Fruit fly (Drosophila melanogaster) whole organism, embryonic: ENCODE data around the gene cactin.

Experiments
- Abd-B ChIP-seq: fragments of 200-800 bp; sonication (Bioruptor generic); optimal IDR thresholded peaks from 2 replicates; lab custom pipeline; 2018; ENCODE audit warnings: missing biosample characterization, mild to moderate bottlenecking, missing genetic modification characterization, moderate library complexity
- Awh ChIP-seq: fragments of 200-800 bp; sonication (Bioruptor generic); IDR thresholded peaks from 2 replicates; pipeline ENCODE4, ENCODE4 v1.3.6; 2022; ENCODE audit warnings: missing biosample characterization, missing genetic modification characterization
- CG11456 ChIP-seq: fragments of 200-800 bp; sonication (Bioruptor generic); IDR thresholded peaks from 3 replicates; pipeline ENCODE4 v1.3.6; 2022; ENCODE audit warnings: missing biosample characterization, missing genetic modification characterization
- CG11695 ChIP-seq: fragments of 200-800 bp; sonication (Bioruptor generic); IDR thresholded peaks from 3 replicates; pipeline ENCODE4 v1.3.6; 2022; ENCODE audit warnings: missing biosample characterization, missing genetic modification characterization
- CG14014 ChIP-seq: fragments of 200-800 bp; sonication (Bioruptor generic); IDR thresholded peaks from 2 replicates; pipeline ENCODE4 v1.3.6; 2022; ENCODE audit warnings: missing biosample characterization, missing genetic modification characterization
- CG14667 ChIP-seq: fragments of 200-800 bp; sonication (Bioruptor generic); IDR thresholded peaks from 2 replicates; pipeline ENCODE4 v1.3.6; 2022; ENCODE audit warnings: missing biosample characterization, missing genetic modification characterization
- CG14860 ChIP-seq: fragments of 200-800 bp; sonication (Bioruptor generic); IDR thresholded peaks from 3 replicates; pipeline ENCODE4 v1.3.6; 2022; ENCODE audit warnings: missing biosample characterization, missing genetic modification characterization; ENCODE audit not compliant: partially characterized antibody
- CG17186 ChIP-seq: fragments of 200-800 bp; sonication (Bioruptor generic); optimal IDR thresholded peaks from 3 replicates; lab custom pipeline; 2017; ENCODE audit warnings: missing biosample characterization, missing genetic modification reagents, missing genetic modification characterization
- CG17359 ChIP-seq: fragments of 200-800 bp; sonication (Bioruptor generic); optimal IDR thresholded peaks from 3 replicates; lab custom pipeline; 2018; ENCODE audit warnings: missing biosample characterization, mild to moderate bottlenecking, missing genetic modification characterization, moderate library complexity
- CG18476 ChIP-seq: fragments of 200-800 bp; sonication (Bioruptor generic); optimal IDR thresholded peaks from 2 replicates; lab custom pipeline; 2016; ENCODE audit warnings: missing biosample characterization, mild to moderate bottlenecking, missing genetic modification characterization
- CG2129 ChIP-seq: fragments of 200-800 bp; sonication (Bioruptor generic); IDR thresholded peaks from 2 replicates; pipeline ENCODE4 v1.3.6; 2022; ENCODE audit warnings: missing biosample characterization, missing genetic modification characterization; ENCODE audit not compliant: partially characterized antibody
- CG3065 ChIP-seq: fragments of 200-800 bp; sonication (Bioruptor generic); optimal IDR thresholded peaks from 2 replicates; lab custom pipeline; 2016; ENCODE audit warnings: missing biosample characterization, missing genetic modification characterization
- CG31388 ChIP-seq: fragments of 200-800 bp; sonication (Bioruptor generic); optimal IDR thresholded peaks from 2 replicates; lab custom pipeline; 2016; ENCODE audit warnings: missing biosample characterization, missing genetic modification characterization
- CG33213 ChIP-seq: fragments of 200-800 bp; sonication (Bioruptor generic); optimal IDR thresholded peaks from 3 replicates; lab custom pipeline; 2016; ENCODE audit warnings: missing biosample characterization, missing genetic modification characterization
- CG4404 ChIP-seq: fragments of 200-800 bp; sonication (Bioruptor generic); IDR thresholded peaks from 2 replicates; pipeline ENCODE4 v1.3.6; 2022; ENCODE audit warnings: missing biosample characterization, missing genetic modification characterization
- CG4730 ChIP-seq: fragments of 200-800 bp; sonication (Bioruptor generic); IDR thresholded peaks from 2 replicates; pipeline ENCODE4 v1.3.6; 2022; ENCODE audit warnings: missing biosample characterization, missing genetic modification characterization
- CG4854 ChIP-seq: fragments of 200-800 bp; sonication (Bioruptor generic); optimal IDR thresholded peaks from 2 replicates; lab custom pipeline; 2016; ENCODE audit warnings: missing biosample characterization, missing genetic modification characterization, inconsistent platforms
- CG6683 ChIP-seq: fragments of 200-800 bp; sonication (Bioruptor generic); optimal IDR thresholded peaks from 2 replicates; lab custom pipeline; 2017; ENCODE audit warnings: missing biosample characterization, mild to moderate bottlenecking, missing genetic modification characterization, missing genetic modification reagents
- CG6765 ChIP-seq: fragments of 200-800 bp; sonication (Bioruptor generic); optimal IDR thresholded peaks from 3 replicates; lab custom pipeline; 2017; ENCODE audit warnings: missing biosample characterization, mild to moderate bottlenecking, missing genetic modification characterization
- CG7963 ChIP-seq: fragments of 200-800 bp; sonication (Bioruptor generic); IDR thresholded peaks from 3 replicates; pipeline ENCODE4 v1.3.6; 2022; ENCODE audit warnings: missing biosample characterization, missing genetic modification characterization; ENCODE audit not compliant: partially characterized antibody
- CG8924 ChIP-seq: fragments of 200-800 bp; optimal IDR thresholded peaks from 3 replicates; lab custom pipeline; 2019; ENCODE audit warnings: missing biosample characterization, mild to moderate bottlenecking, missing genetic modification characterization, moderate library complexity
- CG9876 ChIP-seq: fragments of 200-800 bp; sonication (Bioruptor generic); optimal IDR thresholded peaks from 2 replicates; lab custom pipeline; 2016; ENCODE audit warnings: missing biosample characterization, missing genetic modification characterization
- CHES-1-like ChIP-seq: fragments of 200-800 bp; sonication (Bioruptor generic); optimal IDR thresholded peaks from 2 replicates; lab custom pipeline; 2016; ENCODE audit warnings: missing biosample characterization, missing genetic modification characterization
- Ets97D ChIP-seq: fragments of 200-800 bp; sonication (Bioruptor generic); optimal IDR thresholded peaks from 3 replicates; lab custom pipeline; 2016; ENCODE audit warnings: missing biosample characterization, missing genetic modification characterization
- Gug ChIP-seq: fragments of 200-800 bp; sonication (Bioruptor generic); IDR thresholded peaks from 4 replicates; pipeline ENCODE4 v1.3.6; 2022; ENCODE audit warnings: missing biosample characterization, missing genetic modification characterization
- H15 ChIP-seq: fragments of 200-800 bp; sonication (Bioruptor generic); IDR thresholded peaks from 3 replicates; pipeline ENCODE4 v1.3.6; 2022; ENCODE audit warnings: missing biosample characterization, missing genetic modification characterization
- HLH4C ChIP-seq: fragments of 200-800 bp; sonication (Bioruptor generic); IDR thresholded peaks from 3 replicates; pipeline ENCODE4 v1.3.6; 2022; ENCODE audit warnings: missing biosample characterization, missing genetic modification characterization; ENCODE audit not compliant: partially characterized antibody
- Hmr ChIP-seq: fragments of 200-800 bp; sonication (Bioruptor generic); optimal IDR thresholded peaks from 3 replicates; lab custom pipeline; 2017; ENCODE audit warnings: mild to moderate bottlenecking, missing biosample characterization, missing genetic modification reagents, missing genetic modification characterization
- Meics ChIP-seq: fragments of 200-800 bp; sonication (Bioruptor generic); optimal IDR thresholded peaks from 2 replicates; lab custom pipeline; 2017; ENCODE audit warnings: missing biosample characterization, mild to moderate bottlenecking, missing genetic modification characterization
- Nf-YA ChIP-seq: fragments of 200-800 bp; sonication (Bioruptor generic); IDR thresholded peaks from 2 replicates; pipeline ENCODE4 v1.3.6; 2022; ENCODE audit warnings: missing biosample characterization, missing genetic modification characterization
- Pdp1 ChIP-seq, 2 experiments: fragments of 200-800 bp; sonication (Bioruptor generic); optimal IDR thresholded peaks; 3 replicates each; lab custom pipeline; 2016; ENCODE audit warnings: missing biosample characterization in 2 of 2, missing genetic modification characterization in 2 of 2, mild to moderate bottlenecking in 1 of 2, moderate library complexity in 1 of 2
- Poxn ChIP-seq: fragments of 200-800 bp; sonication (Bioruptor generic); IDR thresholded peaks from 2 replicates; pipeline ENCODE4 v1.3.6; 2022; ENCODE audit warnings: missing biosample characterization, missing genetic modification characterization
- Sox100B ChIP-seq: fragments of 200-800 bp; sonication (Bioruptor generic); optimal IDR thresholded peaks from 3 replicates; lab custom pipeline; 2018; ENCODE audit warnings: missing biosample characterization, mild to moderate bottlenecking, missing genetic modification characterization
- ase ChIP-seq: fragments of 200-800 bp; sonication (Bioruptor generic); IDR thresholded peaks from 3 replicates; pipeline ENCODE4 v1.3.6; 2022; ENCODE audit warnings: missing biosample characterization, missing genetic modification characterization
- eve ChIP-seq, 2 experiments: fragments of >200 bp; optimal IDR thresholded peaks; 2 replicates each; lab custom pipeline; 2017; ENCODE audit warnings: missing biosample characterization in 2 of 2, missing genetic modification characterization in 2 of 2
- gcm2 ChIP-seq: fragments of 200-800 bp; sonication (Bioruptor generic); optimal IDR thresholded peaks from 2 replicates; lab custom pipeline; 2016; ENCODE audit warnings: missing biosample characterization, missing genetic modification characterization
- grn ChIP-seq: fragments of 200-800 bp; sonication (Bioruptor generic); optimal IDR thresholded peaks from 3 replicates; lab custom pipeline; 2017; ENCODE audit warnings: missing biosample characterization, missing genetic modification characterization
- h ChIP-seq: fragments of >200 bp; optimal IDR thresholded peaks from 2 replicates; lab custom pipeline; 2017
- ind ChIP-seq: fragments of 200-800 bp; sonication (Bioruptor generic); optimal IDR thresholded peaks from 3 replicates; lab custom pipeline; 2016; ENCODE audit warnings: missing biosample characterization, missing genetic modification characterization
- inv ChIP-seq: fragments of 200-800 bp; sonication (Bioruptor generic); IDR thresholded peaks from 2 replicates; pipeline ENCODE4 v1.3.6; 2022; ENCODE audit warnings: missing biosample characterization, missing genetic modification characterization; ENCODE audit not compliant: partially characterized antibody
- jigr1 ChIP-seq: fragments of 200-800 bp; sonication (Bioruptor generic); IDR thresholded peaks from 3 replicates; pipeline ENCODE4 v1.3.6; 2022; ENCODE audit warnings: missing biosample characterization, missing genetic modification characterization
- nau ChIP-seq: fragments of 200-800 bp; sonication (Bioruptor generic); optimal IDR thresholded peaks from 3 replicates; lab custom pipeline; 2017; ENCODE audit warnings: missing biosample characterization, mild to moderate bottlenecking, missing genetic modification characterization, missing genetic modification reagents
- nerfin-1 ChIP-seq: fragments of 200-800 bp; sonication (Bioruptor generic); optimal IDR thresholded peaks from 3 replicates; lab custom pipeline; 2019; ENCODE audit warnings: missing biosample characterization, mild to moderate bottlenecking, missing genetic modification characterization, moderate library complexity
- pb ChIP-seq: fragments of 200-800 bp; sonication (Bioruptor generic); optimal IDR thresholded peaks from 3 replicates; lab custom pipeline; 2016; ENCODE audit warnings: missing biosample characterization, missing genetic modification characterization
- ro ChIP-seq: fragments of 200-800 bp; sonication (Bioruptor generic); IDR thresholded peaks from 2 replicates; pipeline ENCODE4 v1.3.6; 2022; ENCODE audit warnings: missing biosample characterization, missing genetic modification characterization
- salm ChIP-seq: fragments of 200-800 bp; sonication (Bioruptor generic); optimal IDR thresholded peaks from 2 replicates; lab custom pipeline; 2018; ENCODE audit warnings: missing biosample characterization, mild to moderate bottlenecking, missing genetic modification characterization
- shn ChIP-seq: fragments of 200-800 bp; sonication (Bioruptor generic); optimal IDR thresholded peaks from 3 replicates; lab custom pipeline; 2016; ENCODE audit warnings: missing biosample characterization, missing genetic modification characterization
- sima ChIP-seq: fragments of 200-800 bp; sonication (Bioruptor generic); optimal IDR thresholded peaks from 2 replicates; lab custom pipeline; 2016; ENCODE audit warnings: missing biosample characterization, missing genetic modification characterization
- slou ChIP-seq: fragments of 200-800 bp; sonication (Bioruptor generic); optimal IDR thresholded peaks from 3 replicates; lab custom pipeline; 2016; ENCODE audit warnings: missing biosample characterization, missing genetic modification characterization
- vnd ChIP-seq: fragments of 200-800 bp; sonication (Bioruptor generic); IDR thresholded peaks from 3 replicates; pipeline ENCODE4 v1.3.6; 2022; ENCODE audit warnings: missing biosample characterization, missing genetic modification characterization; ENCODE audit not compliant: partially characterized antibody

Gene cactin

DNA sequence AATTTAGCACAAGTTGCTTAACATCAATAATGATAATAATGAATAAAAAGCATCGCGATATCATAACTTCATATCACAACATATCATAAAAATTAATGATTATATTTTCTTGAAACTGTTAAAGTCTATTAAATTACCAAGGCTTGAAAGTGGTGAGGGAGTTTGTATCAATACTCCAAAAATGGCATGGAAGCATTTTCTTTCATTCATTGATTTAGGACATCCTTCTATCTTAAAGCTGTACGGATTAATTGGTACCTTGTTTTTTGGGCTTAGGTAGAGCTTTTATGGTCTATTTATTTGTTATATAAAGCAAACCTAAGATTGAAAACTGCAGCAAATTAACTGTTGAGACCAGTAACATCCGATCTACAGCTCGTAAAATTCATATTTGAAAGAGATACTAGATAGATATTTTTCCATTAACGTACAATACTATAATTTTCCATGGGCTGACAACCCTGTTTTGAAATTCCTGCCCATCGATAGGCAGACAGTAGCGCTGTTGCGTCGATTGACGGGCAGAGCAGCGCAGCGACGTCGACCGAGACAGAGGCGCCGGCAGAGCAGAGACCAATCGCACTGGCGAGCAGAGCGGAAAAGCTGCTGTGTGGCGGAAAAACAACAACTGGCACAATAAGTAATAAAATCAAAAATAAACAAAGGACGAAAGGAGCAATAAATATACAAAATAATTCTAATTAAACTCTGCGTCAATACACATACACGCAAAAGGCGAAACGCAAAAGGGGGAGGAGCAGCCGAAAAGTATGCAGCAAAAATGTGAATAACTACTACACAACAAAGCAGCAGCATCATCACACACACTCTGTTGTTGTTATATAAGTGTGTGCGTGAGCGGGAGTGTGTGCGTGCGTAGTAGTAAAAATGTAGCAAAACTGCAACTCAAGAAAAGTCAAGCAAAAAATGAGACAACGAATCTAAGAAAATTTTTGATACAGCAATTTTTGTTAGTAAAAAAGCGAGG, 9.8 kb downstream of the cactin start, which contains the start of gene CG1695:
Gene CG1695, plus strand, starts transcription at position 606 of the 988 bp plus-strand sequence.
- TF ChIP-seq CG11695 (GFP tag; lab: Robert Waterston, UW) (no peak), nau (no peak), salm (tag; lab: Kevin White, UChicago) (no peak), CG18476 (GFP tag; lab: Kevin White, UChicago) (no peak), CG14667 (no peak), pb (no peak), Hmr (no peak), CG14860 (GFP tag; lab: Robert Waterston, UW) (no peak), CG6683 (no peak), CG31388 (GFP tag; lab: Kevin White, UChicago) (no peak), sima (GFP tag; lab: Kevin White, UChicago) (no peak), vnd (no peak), eve (GFP tag; optimal IDR thresholded peaks at IDR 0.05; lab: Kevin White, UChicago) (no peak), Awh (GFP tag; lab: Robert Waterston, UW) (no peak), CG2129 (GFP tag; lab: Robert Waterston, UW) (no peak), CG33213 (GFP tag; lab: Kevin White, UChicago) (no peak), Ets97D (GFP tag; lab: Kevin White, UChicago) (no peak), Pdp1 (GFP tag; optimal IDR thresholded peaks at IDR 0.05; lab: Kevin White, UChicago) (peak; percentile 1 to 71), Meics (GFP tag; lab: Kevin White, UChicago) (peak; percentile 35), gcm2 (GFP tag; lab: Kevin White, UChicago) (no peak), shn (no peak), CG7963 (GFP tag; lab: Robert Waterston, UW) (no peak), Gug (GFP tag; lab: Robert Waterston, UW) (no peak), nerfin-1 (tag; lab: Kevin White, UChicago) (no peak), CG4854 (GFP tag; lab: Kevin White, UChicago) (no peak), CG9876 (GFP tag; lab: Kevin White, UChicago) (no peak), ase (GFP tag; lab: Robert Waterston, UW) (no peak), Sox100B (GFP tag; lab: Kevin White, UChicago) (peak; percentile 11), grn (GFP tag; lab: Kevin White, UChicago) (no peak), CG14014 (GFP tag; lab: Robert Waterston, UW) (no peak), slou (GFP tag; lab: Kevin White, UChicago) (no peak), jigr1 (GFP tag; lab: Robert Waterston, UW) (no peak), CHES-1-like (GFP tag; lab: Kevin White, UChicago) (peak; percentile 18), Poxn (GFP tag; lab: Robert Waterston, UW) (no peak), HLH4C (no peak), CG17359 (tag; lab: Kevin White, UChicago) (no peak), CG11456 (GFP tag; lab: Robert Waterston, UW) (no peak), Nf-YA (no peak), CG17186 (GFP tag; lab: Kevin White, UChicago) (no peak), CG8924 (no peak), CG3065 (GFP tag; lab: Kevin White, UChicago) (no peak), H15 (no peak), ro (GFP tag; lab: Robert Waterston, UW) (no peak), CG4730 (no peak), inv (GFP tag; lab: Robert Waterston, UW) (no peak), h (no peak), CG4404 (GFP tag; lab: Robert Waterston, UW) (no peak), CG6765 (GFP tag; lab: Kevin White, UChicago) (no peak), Abd-B (GFP tag; lab: Kevin White, UChicago) (peak; percentile 17), ind (GFP tag; lab: Kevin White, UChicago) (no peak)
